Worm (Caenorhabditis elegans): Measurements from ENCODE around the gene F18E3.11.
A peak's percentile ranks its signal among the peaks of the same experiment; 100 is the strongest.

The F18E3.11 gene

DNA sequence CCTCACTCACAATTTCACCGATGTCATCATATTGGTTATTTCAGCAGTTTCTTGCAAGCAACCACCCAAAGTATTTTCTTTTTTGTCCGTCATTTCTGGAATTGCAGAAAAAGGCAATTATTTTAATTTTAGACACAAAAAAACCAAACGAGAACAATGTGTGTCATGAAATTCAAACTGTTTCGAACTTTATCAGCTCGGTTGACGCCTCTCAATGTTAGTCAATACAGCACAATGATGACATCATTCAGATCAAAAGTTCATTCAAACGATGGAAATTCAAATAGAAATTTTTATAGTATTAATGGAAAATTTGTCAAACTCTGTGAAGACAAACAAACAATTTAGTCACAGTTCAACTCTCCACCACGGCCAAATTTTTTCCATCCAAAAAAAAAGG lies 21.3 kb upstream of the F18E3.11 start, which contains the start of gene fbxa-105:
TSS of gene fbxa-105 (minus strand) at position 97 of the 400 bp plus-strand sequence.
- TF ChIP-seq F13H6.1 (tag; optimal IDR thresholded peaks at IDR 0.05) (no peak), fos-1 (tag; optimal IDR thresholded peaks at IDR 0.05) (peak; percentile 70)

DNA sequence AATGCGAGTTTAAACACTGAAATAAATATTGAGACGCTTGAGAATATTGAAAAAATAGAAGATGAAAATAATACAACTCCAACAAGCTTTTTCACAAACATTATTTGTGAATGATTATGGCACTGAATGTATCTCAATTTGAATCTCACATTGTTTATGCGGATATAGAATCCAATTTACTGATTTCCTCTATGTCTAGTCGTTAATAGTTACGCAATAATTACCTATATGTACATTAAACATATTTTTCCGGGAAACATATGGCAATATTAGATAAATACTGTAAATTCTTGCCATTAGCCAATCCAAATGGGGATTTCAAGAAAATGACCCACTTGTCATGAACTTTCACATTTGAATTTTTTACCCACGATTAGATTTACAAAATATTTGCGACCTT lies 17.9 kb upstream of the F18E3.11 start, which contains the start of gene srx-9:
TSS of gene srx-9 (minus strand) at position 101 of the 400 bp plus-strand sequence.
- TF ChIP-seq C34F6.9 (tag; optimal IDR thresholded peaks at IDR 0.05) (no peak), nhr-21 (tag; optimal IDR thresholded peaks at IDR 0.05) (no peak), unc-55 (GFP tag; optimal IDR thresholded peaks at IDR 0.05) (no peak), peb-1 (tag; optimal IDR thresholded peaks at IDR 0.05) (no peak), elt-1 (tag; optimal IDR thresholded peaks at IDR 0.05) (no peak), lin-39 (tag; optimal IDR thresholded peaks at IDR 0.05) (no peak), mbf-1 (tag; optimal IDR thresholded peaks at IDR 0.05) (no peak)

DNA sequence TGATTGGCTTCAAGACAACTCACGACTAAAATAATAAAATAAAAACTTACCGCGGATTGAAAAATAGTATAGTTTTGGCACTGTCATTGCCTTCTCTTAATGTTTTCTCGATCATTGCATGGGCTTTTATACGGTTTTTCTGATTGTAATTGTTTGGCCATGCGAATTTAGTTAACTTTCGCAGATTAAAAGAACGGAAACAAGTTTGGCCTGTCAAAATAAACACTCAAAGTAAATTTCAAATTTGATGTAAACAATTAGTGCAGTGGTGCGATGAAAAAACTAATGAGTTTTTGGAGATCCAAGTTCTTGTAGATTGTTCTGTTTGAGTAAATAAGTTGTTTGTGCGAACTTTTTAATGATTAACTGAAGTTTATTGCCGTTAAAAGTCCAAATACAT lies 14.1 kb upstream of the F18E3.11 start, which contains the start of gene gst-41:
TSS of gene gst-41 (minus strand) at position 101 of the 400 bp plus-strand sequence.
- no peak for TF ChIP-seq blmp-1 (tag; optimal IDR thresholded peaks at IDR 0.05; ENCODE audit: insufficient read depth)
- no peak for TF ChIP-seq egl-27 (tag; optimal IDR thresholded peaks at IDR 0.05)
- TF ChIP-seq mab-5 (tag; optimal IDR thresholded peaks at IDR 0.05), result no peak

DNA sequence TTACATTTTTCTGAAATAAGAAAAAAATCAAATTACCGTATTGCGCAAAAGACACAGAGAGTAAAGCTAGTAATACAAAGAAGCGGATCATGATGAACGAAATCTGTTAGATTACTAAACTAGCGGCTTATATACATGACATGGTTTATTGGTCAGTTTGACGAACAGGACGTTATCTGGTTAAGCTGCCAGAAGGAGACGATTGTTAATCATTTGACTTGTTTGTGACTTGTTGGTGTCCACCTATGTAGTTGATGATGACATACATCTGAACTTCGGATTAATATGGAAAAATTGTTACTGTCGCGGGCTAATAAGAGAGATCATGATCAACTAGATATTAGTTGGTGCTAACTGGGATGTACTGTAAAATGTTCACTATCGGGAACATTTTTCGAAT lies 13.2 kb upstream of the F18E3.11 start, which contains the start of gene cnc-9:
TSS of gene cnc-9 (minus strand) at position 101 of the 400 bp plus-strand sequence.
- TF ChIP-seq ceh-16 (tag; optimal IDR thresholded peaks at IDR 0.05) (no peak), nhr-25 (tag; optimal IDR thresholded peaks at IDR 0.05) (no peak), ztf-1 (GFP tag; conservative IDR thresholded peaks at IDR 0.05) (no peak), ztf-4 (tag; optimal IDR thresholded peaks at IDR 0.05) (no peak), R02D3.7 (tag; optimal IDR thresholded peaks at IDR 0.05) (no peak), fos-1 (tag; optimal IDR thresholded peaks at IDR 0.05) (no peak), elt-1 (tag; optimal IDR thresholded peaks at IDR 0.05) (no peak), nhr-10 (tag; optimal IDR thresholded peaks at IDR 0.05) (no peak), crh-2 (tag; optimal IDR thresholded peaks at IDR 0.05) (no peak), lin-11 (tag; optimal IDR thresholded peaks at IDR 0.05) (no peak), nhr-12 (tag; optimal IDR thresholded peaks at IDR 0.05) (no peak), nhr-129 (tag; optimal IDR thresholded peaks at IDR 0.05) (no peak), sma-3 (GFP tag; optimal IDR thresholded peaks at IDR 0.05) (no peak)

DNA sequence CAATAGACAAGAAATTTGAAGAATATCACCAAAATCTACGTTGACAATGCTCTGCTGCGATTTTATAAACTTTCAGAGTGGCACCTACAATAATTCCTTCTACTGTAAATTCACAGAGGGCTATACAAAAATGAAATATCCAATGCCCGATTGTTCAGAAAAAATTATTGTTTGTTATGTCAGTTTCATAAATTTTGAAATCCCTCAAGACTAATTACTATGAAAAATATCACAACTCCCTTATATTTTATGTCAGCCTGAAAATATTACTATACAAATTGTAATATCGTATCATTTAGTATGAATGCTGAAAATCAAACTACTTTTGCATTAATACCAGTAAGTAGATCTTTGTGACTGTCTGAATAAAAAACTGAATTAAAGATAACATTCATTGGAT lies 12.7 kb upstream of the F18E3.11 start, which contains the start of gene srx-60:
TSS of gene srx-60 (plus strand) at position 301 of the 400 bp plus-strand sequence.
- no peak for TF ChIP-seq unc-55 (GFP tag; optimal IDR thresholded peaks at IDR 0.05)
- no peak for TF ChIP-seq lin-13 (GFP tag; optimal IDR thresholded peaks at IDR 0.05)
- TF ChIP-seq skn-1 (tag; optimal IDR thresholded peaks at IDR 0.05), result no peak
- no peak for TF ChIP-seq lin-11 (tag; optimal IDR thresholded peaks at IDR 0.05)
- TF ChIP-seq sma-9 (GFP tag; optimal IDR thresholded peaks at IDR 0.05), result no peak
- no peak for TF ChIP-seq sma-9 (tag; optimal IDR thresholded peaks at IDR 0.05)
- no peak for TF ChIP-seq ztf-4 (tag; optimal IDR thresholded peaks at IDR 0.05)
- TF ChIP-seq nhr-23 (tag; optimal IDR thresholded peaks at IDR 0.05), result no peak
- TF ChIP-seq crh-2 (tag; optimal IDR thresholded peaks at IDR 0.05), result no peak
- TF ChIP-seq zag-1 (tag; optimal IDR thresholded peaks at IDR 0.05), result no peak
- no peak for TF ChIP-seq peb-1 (tag; optimal IDR thresholded peaks at IDR 0.05)
- TF ChIP-seq egl-27 (tag; optimal IDR thresholded peaks at IDR 0.05), result no peak
- no peak for TF ChIP-seq nhr-12 (tag; optimal IDR thresholded peaks at IDR 0.05)
- TF ChIP-seq ama-1 (optimal IDR thresholded peaks at IDR 0.05), result no peak
- TF ChIP-seq sem-4 (tag; optimal IDR thresholded peaks at IDR 0.05), result no peak
- TF ChIP-seq nhr-25 (tag; optimal IDR thresholded peaks at IDR 0.05), result no peak
- no peak for TF ChIP-seq mbf-1 (tag; optimal IDR thresholded peaks at IDR 0.05)
- no peak for TF ChIP-seq elt-3 (tag; optimal IDR thresholded peaks at IDR 0.05)

DNA sequence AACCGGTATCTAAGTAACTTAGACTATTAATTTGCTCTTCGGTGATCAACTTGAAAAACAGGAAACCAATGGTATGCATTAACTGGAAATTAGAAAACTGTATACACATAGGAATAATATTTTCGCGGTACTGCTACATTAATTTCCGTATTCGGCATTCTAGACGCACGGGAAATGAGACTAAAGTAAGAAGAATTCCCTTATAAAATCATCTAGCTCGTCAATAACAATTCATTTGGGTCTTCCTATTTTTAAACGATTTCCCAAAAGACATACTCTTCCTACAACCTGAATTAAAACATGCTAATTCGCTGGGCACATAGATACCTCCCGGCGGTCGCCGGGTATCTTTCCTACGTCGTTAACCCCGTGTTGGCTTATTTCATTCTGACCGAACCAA lies 10.9 kb upstream of the F18E3.11 start, which contains the start of gene srj-13:
TSS of gene srj-13 (plus strand) at position 301 of the 400 bp plus-strand sequence.
- TF ChIP-seq mbf-1 (tag; optimal IDR thresholded peaks at IDR 0.05) (no peak), elt-3 (tag; optimal IDR thresholded peaks at IDR 0.05) (no peak), ztf-4 (tag; optimal IDR thresholded peaks at IDR 0.05) (no peak)

All from whole organism, L2 larva.